Worm (Caenorhabditis elegans) whole organism, L4 larva: ENCODE results near the gene B0432.10.

ENCODE experiments used
- ZK546.5 ChIP-seq, 2 experiments: sonication (generic microtip); optimal IDR thresholded peaks; 2 replicates each; lab custom pipeline; 2017; ENCODE audit warnings: missing biosample characterization in 2 of 2, missing genetic modification characterization in 2 of 2
- aly-2 ChIP-seq: sonication (generic microtip); optimal IDR thresholded peaks from 2 replicates; lab custom pipeline; 2018; ENCODE audit warnings: missing biosample characterization, missing genetic modification characterization
- ama-1 ChIP-seq: fragments of 150-350 bp; optimal IDR thresholded peaks from 2 replicates; lab custom pipeline; 2014; ENCODE audit warnings: inconsistent platforms, mixed read lengths
- ceh-20 ChIP-seq: fragments of 200-800 bp; sonication (Bioruptor generic); IDR thresholded peaks from 2 replicates; pipeline ENCODE4 v1.3.6; 2022; ENCODE audit warnings: missing genetic modification reagents, missing genetic modification characterization, missing compliant biosample characterization
- daf-19 ChIP-seq: fragments of 200-800 bp; sonication (Bioruptor generic); conservative IDR thresholded peaks from 2 replicates; pipeline ENCODE4 v1.3.6; 2022; ENCODE audit warnings: missing genetic modification characterization, missing compliant biosample characterization
- dmd-8 ChIP-seq: fragments of 200-800 bp; sonication (Bioruptor generic); IDR thresholded peaks from 2 replicates; pipeline ENCODE4 v1.3.6; 2022; ENCODE audit warnings: missing genetic modification characterization, missing compliant biosample characterization
- mdl-1 ChIP-seq, 2 experiments: fragments of 150-350 bp in 1 of 2; sonication (generic microtip) in 1 of 2; optimal IDR thresholded peaks; 2 replicates each; lab custom pipeline; 2014 to 2017; ENCODE audit warnings: missing biosample characterization in 2 of 2, missing genetic modification characterization in 2 of 2
- nhr-11 ChIP-seq: fragments of 150-350 bp; optimal IDR thresholded peaks from 2 replicates; lab custom pipeline; 2014; ENCODE audit warnings: missing biosample characterization, missing genetic modification characterization
- nhr-76 ChIP-seq: fragments of 150-350 bp; optimal IDR thresholded peaks from 2 replicates; lab custom pipeline; 2014; ENCODE audit warnings: missing biosample characterization, missing genetic modification characterization
- skn-1 ChIP-seq: fragments of 150-350 bp; optimal IDR thresholded peaks from 2 replicates; lab custom pipeline; 2014; ENCODE audit warnings: missing biosample characterization, missing genetic modification characterization
- vab-7 ChIP-seq: fragments of 200-800 bp; sonication (Bioruptor generic); IDR thresholded peaks from 2 replicates; pipeline ENCODE4 v1.3.6; 2022; ENCODE audit warnings: missing genetic modification reagents, missing genetic modification characterization, missing compliant biosample characterization

- TF ChIP-seq aly-2 (tag; lab: Kevin White, UChicago) (no peak), ZK546.5 (tag; optimal IDR thresholded peaks at IDR 0.05; lab: Kevin White, UChicago) (no peak), mdl-1 (tag; optimal IDR thresholded peaks at IDR 0.05; lab: Kevin White, UChicago) (no peak), nhr-11 (no peak), ceh-20 (no peak), nhr-76 (tag; lab: Kevin White, UChicago) (no peak), skn-1 (tag; lab: Kevin White, UChicago) (no peak), ama-1 (lab: Kevin White, UChicago) (no peak), dmd-8 (GFP tag; lab: Robert Waterston, UW) (no peak), vab-7 (no peak), daf-19 (GFP tag; lab: Robert Waterston, UW) (no peak)
Measured at ce11 chrII:237721-238120, 48.4 kb downstream of the B0432.10 start, which contains the start of gene laat-1.
